Fruit fly (Drosophila melanogaster): Measurements from ENCODE around the gene Dip-B.

- no peak for TF ChIP-seq BEAF-32 (GFP tag; optimal IDR thresholded peaks at IDR 0.05)
- no peak for TF ChIP-seq CG34422 (GFP tag; IDR thresholded peaks at IDR 0.05)
- TF ChIP-seq Bgb (GFP tag; IDR thresholded peaks at IDR 0.05; ENCODE audit: partially characterized antibody), result no peak
- no peak for TF ChIP-seq klu (GFP tag; IDR thresholded peaks at IDR 0.05)
- no peak for TF ChIP-seq CG10209 (GFP tag; optimal IDR thresholded peaks at IDR 0.05)
Measured at dm6 chr3R:13765456-13765855, 16.6 kb upstream of the Dip-B start, which contains the start of gene CG9312.

All from whole organism, embryonic.